Fruit fly (Drosophila melanogaster): ENCODE measurements around the gene CG4291.

CG4291 gene

DNA sequence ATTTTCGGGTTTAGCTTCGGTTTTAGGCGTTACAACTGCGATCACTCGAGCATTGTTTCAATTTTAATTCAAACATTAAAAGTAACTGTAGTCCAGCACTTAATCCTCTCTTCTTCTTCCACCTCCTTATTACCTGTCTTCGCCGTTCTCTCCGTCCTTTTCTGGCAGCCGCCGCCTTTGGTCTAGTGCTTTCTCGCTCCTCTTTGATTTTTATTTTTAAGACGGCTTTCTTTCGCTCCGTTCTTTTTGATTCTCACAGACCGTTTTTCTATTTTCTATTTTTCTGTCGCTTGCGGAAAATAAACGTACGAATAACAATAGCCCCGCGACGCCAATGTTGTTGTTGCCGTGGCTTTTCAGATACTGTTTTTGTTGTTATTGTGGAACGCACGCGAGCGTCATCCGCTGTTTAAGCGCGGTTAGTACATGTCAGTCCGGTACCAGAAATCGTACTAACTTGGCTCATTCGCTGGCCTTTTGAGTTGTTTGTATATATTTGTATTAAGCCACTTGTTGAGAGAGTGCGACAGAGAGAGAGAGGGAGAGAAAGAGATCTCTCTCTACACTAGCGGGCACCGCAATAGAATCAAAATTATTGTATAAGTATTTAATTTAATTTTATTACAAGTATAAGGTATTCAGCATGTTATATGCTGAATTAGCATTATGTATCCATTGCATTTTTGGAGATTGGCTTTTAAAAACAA is 15.5 kb upstream of the CG4291 start, which contains the start of gene aru:
aru (minus strand) TSS at position 456 of the 707 bp plus-strand sequence.
- TF ChIP-seq acj6 (GFP tag; optimal IDR thresholded peaks at IDR 0.05): peak; percentile 33
- peak; percentile 25 for TF ChIP-seq Lpt (GFP tag; optimal IDR thresholded peaks at IDR 0.05)
- TF ChIP-seq fd85E (GFP tag; optimal IDR thresholded peaks at IDR 0.05): peak; percentile 25
- TF ChIP-seq esn (GFP tag; optimal IDR thresholded peaks at IDR 0.05): peak; percentile 40
- TF ChIP-seq Gug (GFP tag; IDR thresholded peaks at IDR 0.05): no peak
- TF ChIP-seq CG10631 (GFP tag; optimal IDR thresholded peaks at IDR 0.05): no peak
- no peak for TF ChIP-seq Sox14 (GFP tag; optimal IDR thresholded peaks at IDR 0.05)
- peak; percentile 51 for TF ChIP-seq CG3919 (GFP tag; optimal IDR thresholded peaks at IDR 0.05)
- peak; percentile 66; the same call in 2 of the 3 replicates for TF ChIP-seq CG8119 (GFP tag; IDR thresholded peaks at IDR 0.05)
- TF ChIP-seq CG16779 (tag; optimal IDR thresholded peaks at IDR 0.05): peak; percentile 13
- peak; percentile 59; the same call in 2 of the 3 replicates for TF ChIP-seq eg (GFP tag; IDR thresholded peaks at IDR 0.05)
- no peak for TF ChIP-seq CG6808 (GFP tag; optimal IDR thresholded peaks at IDR 0.05)
- TF ChIP-seq CG6163 (GFP tag; IDR thresholded peaks at IDR 0.05): peak; percentile 62; the same call in 1 of the 3 replicates
- peak; percentile 3 for TF ChIP-seq CG8632 (GFP tag; optimal IDR thresholded peaks at IDR 0.05)
- no peak for TF ChIP-seq Ets21C (GFP tag; optimal IDR thresholded peaks at IDR 0.05)
- no peak for TF ChIP-seq spab (GFP tag; optimal IDR thresholded peaks at IDR 0.05)
- peak; percentile 53 for TF ChIP-seq Sox102F (GFP tag; optimal IDR thresholded peaks at IDR 0.05)
- TF ChIP-seq ss (GFP tag; optimal IDR thresholded peaks at IDR 0.05): peak; percentile 34 to 65
- TF ChIP-seq vri (GFP tag; optimal IDR thresholded peaks at IDR 0.05): peak; percentile 28
- TF ChIP-seq Eip78C (GFP tag): peak; percentile 82
- peak; percentile 41 for TF ChIP-seq Met (GFP tag; optimal IDR thresholded peaks at IDR 0.05)
- TF ChIP-seq pdm3 (GFP tag; optimal IDR thresholded peaks at IDR 0.05): peak; percentile 24
- peak; percentile 21 for TF ChIP-seq CG6276 (GFP tag; optimal IDR thresholded peaks at IDR 0.05)
- peak; percentile 10 for TF ChIP-seq net (GFP tag; optimal IDR thresholded peaks at IDR 0.05)
- peak; percentile 29 for TF ChIP-seq CG10669 (GFP tag; optimal IDR thresholded peaks at IDR 0.05)
- TF ChIP-seq CG15336 (GFP tag; IDR thresholded peaks at IDR 0.05): peak; percentile 62; the same call in 1 of the 2 replicates
- TF ChIP-seq CG11902 (GFP tag; optimal IDR thresholded peaks at IDR 0.05): no peak
- TF ChIP-seq lz (GFP tag; optimal IDR thresholded peaks at IDR 0.05): peak; percentile 10
- no peak for TF ChIP-seq cyc (GFP tag; optimal IDR thresholded peaks at IDR 0.05)
- TF ChIP-seq CG9139 (GFP tag; optimal IDR thresholded peaks at IDR 0.05): no peak
- TF ChIP-seq CG8319 (GFP tag; optimal IDR thresholded peaks at IDR 0.05): no peak
- TF ChIP-seq CG32006 (GFP tag; optimal IDR thresholded peaks at IDR 0.05): peak; percentile 37
- peak; percentile 1 for TF ChIP-seq CG6792 (GFP tag; optimal IDR thresholded peaks at IDR 0.05)
- peak; percentile 16 for TF ChIP-seq OdsH (GFP tag; optimal IDR thresholded peaks at IDR 0.05)
- TF ChIP-seq Smox (GFP tag; optimal IDR thresholded peaks at IDR 0.05): peak; percentile 21
- TF ChIP-seq topi (GFP tag; optimal IDR thresholded peaks at IDR 0.05): peak; percentile 23
- TF ChIP-seq fkh (GFP tag; optimal IDR thresholded peaks at IDR 0.05): peak; percentile 57
- no peak for TF ChIP-seq fd59A (GFP tag; optimal IDR thresholded peaks at IDR 0.05)
- peak; percentile 37 for TF ChIP-seq Hr4 (GFP tag; optimal IDR thresholded peaks at IDR 0.05)
- peak; percentile 54 for TF ChIP-seq svp (GFP tag)
- no peak for TF ChIP-seq dsx (GFP tag; optimal IDR thresholded peaks at IDR 0.05; ENCODE audit: poor library complexity, severe bottlenecking)
- peak; percentile 22 for TF ChIP-seq CG3032 (tag; optimal IDR thresholded peaks at IDR 0.05)
- peak; percentile 12 for TF ChIP-seq CG7368 (GFP tag; optimal IDR thresholded peaks at IDR 0.05)
- TF ChIP-seq CG4318 (GFP tag; optimal IDR thresholded peaks at IDR 0.05): no peak
- TF ChIP-seq Ets96B (tag; optimal IDR thresholded peaks at IDR 0.05): peak; percentile 22
- no peak for TF ChIP-seq Hr39 (GFP tag; optimal IDR thresholded peaks at IDR 0.05)
- TF ChIP-seq salr (GFP tag; optimal IDR thresholded peaks at IDR 0.05): peak in 1 of 2 experiments; percentile 9
- TF ChIP-seq achi (GFP tag; optimal IDR thresholded peaks at IDR 0.05): peak; percentile 12
- no peak for TF ChIP-seq CG11294 (GFP tag; IDR thresholded peaks at IDR 0.05)

Data from whole organism, prepupa.